Comparison of ENCODE assay signal across 2 fruit fly cellular contexts in the genomic region with DNA sequence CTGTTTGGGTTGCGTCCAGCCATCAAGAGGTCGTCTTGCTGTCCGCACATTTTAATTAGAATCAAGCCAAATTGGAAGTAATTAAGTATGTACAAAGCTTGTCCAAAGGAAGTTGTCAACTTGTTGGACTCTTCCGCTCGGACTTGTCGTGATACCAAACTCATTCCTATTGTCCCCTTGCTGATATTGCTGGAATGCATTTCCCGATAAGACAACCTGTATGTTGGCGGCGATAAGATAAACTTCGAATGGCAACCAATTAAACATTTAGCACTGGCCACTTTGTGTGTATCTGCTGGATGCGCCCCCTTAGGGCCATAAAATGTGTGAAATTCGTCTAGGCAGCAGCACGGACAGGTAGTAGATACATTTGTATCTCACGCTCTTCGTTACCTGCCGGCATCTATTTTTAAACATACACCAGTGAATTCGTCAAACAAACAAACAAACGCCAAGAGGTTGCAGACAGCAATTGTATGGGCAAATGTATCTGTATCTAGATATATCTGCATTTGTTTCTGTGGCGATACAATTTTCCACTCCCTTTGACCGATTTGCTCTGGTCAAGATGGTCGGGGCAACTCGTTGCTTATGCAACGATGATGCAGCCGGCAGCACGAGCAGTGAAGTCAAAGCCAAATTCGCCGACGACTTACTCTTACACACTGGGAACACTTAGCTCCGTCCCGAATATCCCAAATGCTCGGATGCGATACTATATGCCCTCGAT.
TF ChIP-seq lines count a peak whose summit lies in the region.

No protein-coding gene starts in this region.

- no peak for TF ChIP-seq CTCF in whole organism, embryonic (GFP tag; optimal IDR thresholded peaks at IDR 0.05; lab: Kevin White, UChicago)

TF ChIP-seq in whole organism, embryonic, 481 proteins besides CTCF, POLR2A, EP300 and RAD21 (continues in another document):
- TF ChIP-seq zen (tag; optimal IDR thresholded peaks at IDR 0.05; lab: Kevin White, UChicago) (peak; percentile 30), sd (tag; optimal IDR thresholded peaks at IDR 0.05; lab: Kevin White, UChicago) (peak; percentile 95), D (optimal IDR thresholded peaks at IDR 0.05; lab: Kevin White, UChicago) (peak; percentile 95), D (GFP tag; optimal IDR thresholded peaks at IDR 0.05; lab: Kevin White, UChicago) (no peak), so (GFP tag; IDR thresholded peaks at IDR 0.05; lab: Robert Waterston, UW) (0 out of 3 replicates have a peak, but pooled peaks have one; percentile 7), Pdp1 (GFP tag; optimal IDR thresholded peaks at IDR 0.05; lab: Kevin White, UChicago) (peak in 1 of 2 experiments; percentile 86), fd64A (GFP tag; optimal IDR thresholded peaks at IDR 0.05; lab: Kevin White, UChicago) (no peak), prd (optimal IDR thresholded peaks at IDR 0.05; lab: Kevin White, UChicago) (no peak), prd (GFP tag; IDR thresholded peaks at IDR 0.05; lab: Robert Waterston, UW) (no peak), crol (GFP tag; IDR thresholded peaks at IDR 0.05; lab: Robert Waterston, UW) (no peak), Awh (GFP tag; IDR thresholded peaks at IDR 0.05; lab: Robert Waterston, UW) (0 out of 2 replicates have a peak, but pooled peaks have one; percentile 7), CG8290 (GFP tag; optimal IDR thresholded peaks at IDR 0.05; lab: Kevin White, UChicago) (no peak), CG8290 (tag; optimal IDR thresholded peaks at IDR 0.05; lab: Kevin White, UChicago) (peak in 1 of 2 experiments; percentile 24), chinmo (GFP tag; IDR thresholded peaks at IDR 0.05; lab: Robert Waterston, UW; ENCODE audit: partially characterized antibody) (0 out of 4 replicates have a peak, but pooled peaks have one; percentile 12), cad (GFP tag; optimal IDR thresholded peaks at IDR 0.05; lab: Kevin White, UChicago) (peak; percentile 93), CG2678 (tag; optimal IDR thresholded peaks at IDR 0.05; lab: Kevin White, UChicago) (no peak), CG2199 (GFP tag; IDR thresholded peaks at IDR 0.05; lab: Robert Waterston, UW) (no peak), GATAe (GFP tag; conservative IDR thresholded peaks at IDR 0.05; lab: Robert Waterston, UW) (peak; percentile 46; the same call in 1 of the 2 replicates), vfl (GFP tag; optimal IDR thresholded peaks at IDR 0.05; lab: Kevin White, UChicago) (no peak), da (GFP tag; optimal IDR thresholded peaks at IDR 0.05; lab: Kevin White, UChicago) (no peak), CG11723 (GFP tag; optimal IDR thresholded peaks at IDR 0.05; lab: Kevin White, UChicago) (no peak), pzg (GFP tag; optimal IDR thresholded peaks at IDR 0.05; lab: Kevin White, UChicago) (no peak), sim (GFP tag; IDR thresholded peaks at IDR 0.05; lab: Robert Waterston, UW) (0 out of 2 replicates have a peak, but pooled peaks have one; percentile 15), CG12769 (tag; optimal IDR thresholded peaks at IDR 0.05; lab: Kevin White, UChicago) (peak; percentile 8), CG5953 (GFP tag; IDR thresholded peaks at IDR 0.05; lab: Robert Waterston, UW) (0 out of 2 replicates have a peak, but pooled peaks have one; percentile 18), CkIIα-i1 (GFP tag; IDR thresholded peaks at IDR 0.05; lab: Robert Waterston, UW) (0 out of 2 replicates have a peak, but pooled peaks have one; percentile 11), tll (GFP tag; optimal IDR thresholded peaks at IDR 0.05; lab: Kevin White, UChicago) (peak in 1 of 2 experiments; percentile 92), rib (GFP tag; IDR thresholded peaks at IDR 0.05; lab: Robert Waterston, UW) (no peak), kni (GFP tag; optimal IDR thresholded peaks at IDR 0.05; lab: Kevin White, UChicago) (peak; percentile 29), sens (GFP tag; lab: Kevin White, UChicago) (peak; percentile 70), CG5180 (GFP tag; optimal IDR thresholded peaks at IDR 0.05; lab: Kevin White, UChicago) (peak; percentile 60), grn (GFP tag; optimal IDR thresholded peaks at IDR 0.05; lab: Kevin White, UChicago) (peak; percentile 10), CG6813 (GFP tag; optimal IDR thresholded peaks at IDR 0.05; lab: Kevin White, UChicago) (no peak), CG15479 (GFP tag; optimal IDR thresholded peaks at IDR 0.05; lab: Kevin White, UChicago) (peak; percentile 88), Med (GFP tag; lab: Kevin White, UChicago) (peak; percentile 56), cas (GFP tag; IDR thresholded peaks at IDR 0.05; lab: Robert Waterston, UW) (no peak), Elba2 (GFP tag; optimal IDR thresholded peaks at IDR 0.05; lab: Kevin White, UChicago) (peak; percentile 85), TFAM (GFP tag; optimal IDR thresholded peaks at IDR 0.05; lab: Kevin White, UChicago) (no peak), dm (GFP tag; optimal IDR thresholded peaks at IDR 0.05; lab: Kevin White, UChicago) (no peak), Sry-β (GFP tag; optimal IDR thresholded peaks at IDR 0.05; lab: Kevin White, UChicago) (no peak)

TF ChIP-seq in whole organism, prepupa, 60 proteins besides CTCF, POLR2A, EP300 and RAD21:
- no peak for TF ChIP-seq topi (GFP tag; optimal IDR thresholded peaks at IDR 0.05; lab: Kevin White, UChicago)
- no peak for TF ChIP-seq CG10631 (GFP tag; optimal IDR thresholded peaks at IDR 0.05; lab: Kevin White, UChicago)
- peak; percentile 25 for TF ChIP-seq Eip78C (GFP tag; lab: Kevin White, UChicago)
- no peak for TF ChIP-seq Ets96B (tag; optimal IDR thresholded peaks at IDR 0.05; lab: Kevin White, UChicago)
- TF ChIP-seq CG6808 (GFP tag; optimal IDR thresholded peaks at IDR 0.05; lab: Kevin White, UChicago), result no peak
